Worm (Caenorhabditis elegans): Measurements from ENCODE around the gene K08D10.13.
A peak's percentile ranks its signal among the peaks of the same experiment; 100 is the strongest.

DNA sequence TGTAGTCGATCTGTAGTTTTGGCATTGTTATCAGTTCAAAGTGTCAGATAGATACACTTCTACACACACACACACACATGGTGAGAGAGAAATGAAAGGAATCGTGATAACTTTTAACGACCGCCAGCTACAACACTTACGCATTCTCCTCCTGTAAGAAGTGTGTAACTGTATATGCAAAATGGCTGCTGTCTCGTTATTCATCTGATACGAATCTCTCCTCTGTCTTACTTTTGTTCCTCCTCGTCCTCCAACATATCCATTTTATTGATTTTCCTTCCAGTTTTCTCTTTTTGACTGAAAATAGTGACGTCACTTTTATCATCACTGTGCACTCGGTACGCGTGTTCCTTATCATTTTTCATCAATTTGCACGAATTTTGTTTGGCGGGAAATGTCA is 41.4 kb upstream of the K08D10.13 start:
- TF ChIP-seq nhr-77 (tag; optimal IDR thresholded peaks at IDR 0.05) (no peak), lin-13 (GFP tag; optimal IDR thresholded peaks at IDR 0.05) (no peak), ama-1 (optimal IDR thresholded peaks at IDR 0.05) (peak; percentile 1)
